Worm (Caenorhabditis elegans): ENCODE measurements around the gene C06B3.16.

The C06B3.16 gene

DNA sequence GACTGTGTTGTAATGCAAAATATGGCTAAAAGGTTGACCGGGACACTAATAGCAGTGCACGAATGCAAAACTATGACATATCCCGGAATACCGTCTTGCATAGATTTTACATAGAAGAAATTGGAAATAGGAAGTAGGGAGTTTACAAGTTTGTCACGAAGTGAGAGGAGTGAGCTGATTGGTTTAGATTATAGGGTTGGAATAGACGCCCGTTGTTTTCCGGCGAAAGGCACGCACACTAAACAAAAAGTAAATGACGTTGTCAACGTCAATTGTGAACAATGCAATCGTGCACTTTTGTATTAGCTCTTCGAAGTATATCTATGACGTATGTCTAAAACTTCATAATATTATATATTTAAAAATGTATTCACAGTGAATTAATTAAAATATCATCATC, 29.6 kb downstream of the C06B3.16 start, which contains the start of gene srh-24:
Gene srh-24 (minus strand): TSS at position 101 of the 400 bp plus-strand sequence.
- no peak for TF ChIP-seq ref-1 (GFP tag; conservative IDR thresholded peaks at IDR 0.05)
- no peak for TF ChIP-seq ztf-23 (GFP tag; IDR thresholded peaks at IDR 0.05)
- TF ChIP-seq cog-1 (tag; optimal IDR thresholded peaks at IDR 0.05), result no peak
- TF ChIP-seq med-1 (GFP tag; optimal IDR thresholded peaks at IDR 0.05; ENCODE audit: insufficient read depth), result no peak
- TF ChIP-seq tab-1 (GFP tag; IDR thresholded peaks at IDR 0.05), result no peak
- TF ChIP-seq T22C8.4 (GFP tag; IDR thresholded peaks at IDR 0.05), result no peak

DNA sequence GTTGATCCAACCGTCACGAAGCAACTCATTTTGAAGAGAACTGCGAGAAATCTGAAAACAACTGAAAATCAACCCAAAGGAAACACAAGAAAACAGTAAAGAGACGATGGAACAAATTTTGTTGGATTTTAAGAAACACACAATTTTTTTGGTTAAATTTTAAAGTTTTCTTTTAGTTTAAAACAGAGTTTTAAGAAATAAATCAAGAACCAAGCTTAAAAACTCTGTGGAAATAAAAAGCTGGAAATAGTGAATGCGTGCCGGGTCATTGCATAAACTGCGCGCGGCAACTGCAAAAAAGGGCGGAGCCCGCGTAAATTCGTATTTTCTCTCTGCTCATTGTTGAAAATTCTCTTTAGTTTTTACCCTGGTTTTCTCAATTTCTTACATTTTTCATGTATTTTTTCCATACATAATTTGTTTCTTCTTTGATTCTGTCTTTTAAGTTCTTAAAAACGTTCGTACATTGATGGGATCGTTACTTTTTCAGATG, 30.6 kb downstream of the C06B3.16 start, which contains the start of the genes algn-13 and R10D12.13:
Gene algn-13 (minus strand): TSS at position 51 of the 493 bp plus-strand sequence.
Gene R10D12.13 (plus strand): TSS at position 491 of the 493 bp plus-strand sequence.
- peak; percentile 68 for TF ChIP-seq ztf-29 (GFP tag; IDR thresholded peaks at IDR 0.05)
- TF ChIP-seq T22C8.4 (GFP tag; IDR thresholded peaks at IDR 0.05), result peak; percentile 68
- TF ChIP-seq flt-1 (GFP tag; IDR thresholded peaks at IDR 0.05), result peak; percentile 88
- TF ChIP-seq ref-1 (GFP tag; conservative IDR thresholded peaks at IDR 0.05), result no peak; the same call in 1 of the 2 replicates
- TF ChIP-seq cog-1 (tag; optimal IDR thresholded peaks at IDR 0.05), result peak; percentile 71
- peak; percentile 89 for TF ChIP-seq ztf-23 (GFP tag; IDR thresholded peaks at IDR 0.05)
- peak; percentile 89 for TF ChIP-seq tab-1 (GFP tag; IDR thresholded peaks at IDR 0.05)
- TF ChIP-seq med-1 (GFP tag; optimal IDR thresholded peaks at IDR 0.05; ENCODE audit: insufficient read depth), result peak; percentile 95
- TF ChIP-seq klf-2 (GFP tag; conservative IDR thresholded peaks at IDR 0.05), result peak; percentile 82; the same call in 1 of the 2 replicates

DNA sequence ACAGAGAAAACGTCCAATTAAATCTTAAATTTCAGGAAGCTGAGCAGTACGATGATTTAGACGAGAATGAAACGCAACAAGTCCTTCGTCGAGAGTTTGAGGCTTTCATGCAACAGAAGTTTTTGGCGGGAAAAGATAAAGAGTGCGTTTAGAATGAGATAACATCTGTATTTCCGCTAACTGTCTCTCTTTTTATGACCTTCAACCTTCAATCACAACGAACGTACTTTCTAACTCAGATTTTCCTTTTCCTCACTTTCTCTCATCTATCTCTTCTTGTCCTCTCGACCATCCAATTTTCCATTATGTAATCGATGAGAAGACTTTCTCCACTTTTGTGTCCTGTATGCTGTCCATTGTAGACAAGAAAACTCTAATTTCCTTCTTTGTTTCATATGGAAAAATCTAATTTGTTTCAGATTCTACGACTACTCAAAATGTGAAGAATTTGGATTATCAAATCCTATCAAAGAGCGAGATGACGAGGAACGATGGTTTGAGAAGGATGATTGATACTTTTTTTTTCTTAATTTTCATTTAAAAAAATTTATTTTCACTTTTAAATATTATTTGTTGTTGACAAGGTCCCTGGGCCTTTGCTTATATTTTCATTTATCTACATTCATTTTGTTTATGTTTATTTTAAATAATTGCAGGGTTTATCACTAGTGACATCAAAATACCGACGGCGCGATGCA, 32.1 kb downstream of the C06B3.16 start, which contains the start of gene sao-1:
Gene sao-1 (plus strand): TSS at position 648 of the 698 bp plus-strand sequence.
- TF ChIP-seq T22C8.4 (GFP tag; IDR thresholded peaks at IDR 0.05), result no peak

DNA sequence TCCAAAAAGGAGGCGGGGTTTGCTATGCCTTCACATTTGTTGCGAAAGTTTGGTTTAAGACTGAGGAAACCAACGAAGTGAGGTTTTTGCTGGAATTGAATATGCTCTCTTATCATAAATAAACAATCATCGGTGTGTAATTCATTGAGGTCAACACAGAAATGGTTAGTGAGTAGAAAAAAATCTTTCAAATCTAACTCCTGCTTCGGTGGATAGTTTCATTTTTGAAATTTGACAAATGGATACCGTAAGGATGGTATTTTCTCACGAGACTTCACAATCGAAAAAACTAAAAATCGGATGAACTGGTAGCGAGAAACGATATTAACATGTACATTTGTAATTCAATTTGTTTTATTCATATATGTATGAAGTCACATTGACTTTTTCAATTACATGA, 49.5 kb downstream of the C06B3.16 start, which contains the start of gene eol-1:
Gene eol-1 (minus strand): TSS at position 101 of the 400 bp plus-strand sequence.
- TF ChIP-seq ref-1 (GFP tag; conservative IDR thresholded peaks at IDR 0.05), result no peak
- no peak for TF ChIP-seq ztf-29 (GFP tag; IDR thresholded peaks at IDR 0.05)
- TF ChIP-seq med-1 (GFP tag; optimal IDR thresholded peaks at IDR 0.05; ENCODE audit: insufficient read depth), result no peak
- no peak for TF ChIP-seq flt-1 (GFP tag; IDR thresholded peaks at IDR 0.05)
- no peak for TF ChIP-seq cog-1 (tag; optimal IDR thresholded peaks at IDR 0.05)
- TF ChIP-seq klf-2 (GFP tag; conservative IDR thresholded peaks at IDR 0.05), result no peak
- TF ChIP-seq ztf-23 (GFP tag; IDR thresholded peaks at IDR 0.05), result no peak
- TF ChIP-seq tab-1 (GFP tag; IDR thresholded peaks at IDR 0.05), result no peak
- TF ChIP-seq T22C8.4 (GFP tag; IDR thresholded peaks at IDR 0.05), result no peak

DNA sequence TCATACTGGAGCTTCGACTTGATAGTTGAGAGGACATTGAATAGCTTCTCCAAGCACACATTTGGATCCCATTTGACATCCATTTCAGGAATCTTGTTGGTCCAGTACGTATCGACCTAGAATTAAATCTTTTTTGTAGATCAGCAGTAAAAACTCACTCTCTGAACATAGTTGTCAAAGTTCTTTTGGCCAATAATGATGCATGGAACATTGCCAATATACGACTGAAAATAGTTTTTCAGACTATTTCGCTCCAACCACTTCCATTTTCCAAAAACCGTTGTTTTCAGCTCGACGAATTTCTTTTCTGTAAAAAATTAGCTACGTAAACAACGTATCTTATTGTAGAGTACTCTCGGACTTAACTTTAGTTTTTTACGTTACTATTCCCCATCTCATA, 50.4 kb downstream of the C06B3.16 start:
- TF ChIP-seq ref-1 (GFP tag; conservative IDR thresholded peaks at IDR 0.05), result no peak
- no peak for TF ChIP-seq T22C8.4 (GFP tag; IDR thresholded peaks at IDR 0.05)
- no peak for TF ChIP-seq med-1 (GFP tag; optimal IDR thresholded peaks at IDR 0.05; ENCODE audit: insufficient read depth)
- TF ChIP-seq ztf-29 (GFP tag; IDR thresholded peaks at IDR 0.05), result no peak
- TF ChIP-seq ztf-23 (GFP tag; IDR thresholded peaks at IDR 0.05), result no peak
- no peak for TF ChIP-seq cog-1 (tag; optimal IDR thresholded peaks at IDR 0.05)
- TF ChIP-seq tab-1 (GFP tag; IDR thresholded peaks at IDR 0.05), result no peak
- TF ChIP-seq flt-1 (GFP tag; IDR thresholded peaks at IDR 0.05), result no peak
- TF ChIP-seq klf-2 (GFP tag; conservative IDR thresholded peaks at IDR 0.05), result no peak
